Worm (Caenorhabditis elegans): ENCODE data around the gene pgp-8.

DNA sequence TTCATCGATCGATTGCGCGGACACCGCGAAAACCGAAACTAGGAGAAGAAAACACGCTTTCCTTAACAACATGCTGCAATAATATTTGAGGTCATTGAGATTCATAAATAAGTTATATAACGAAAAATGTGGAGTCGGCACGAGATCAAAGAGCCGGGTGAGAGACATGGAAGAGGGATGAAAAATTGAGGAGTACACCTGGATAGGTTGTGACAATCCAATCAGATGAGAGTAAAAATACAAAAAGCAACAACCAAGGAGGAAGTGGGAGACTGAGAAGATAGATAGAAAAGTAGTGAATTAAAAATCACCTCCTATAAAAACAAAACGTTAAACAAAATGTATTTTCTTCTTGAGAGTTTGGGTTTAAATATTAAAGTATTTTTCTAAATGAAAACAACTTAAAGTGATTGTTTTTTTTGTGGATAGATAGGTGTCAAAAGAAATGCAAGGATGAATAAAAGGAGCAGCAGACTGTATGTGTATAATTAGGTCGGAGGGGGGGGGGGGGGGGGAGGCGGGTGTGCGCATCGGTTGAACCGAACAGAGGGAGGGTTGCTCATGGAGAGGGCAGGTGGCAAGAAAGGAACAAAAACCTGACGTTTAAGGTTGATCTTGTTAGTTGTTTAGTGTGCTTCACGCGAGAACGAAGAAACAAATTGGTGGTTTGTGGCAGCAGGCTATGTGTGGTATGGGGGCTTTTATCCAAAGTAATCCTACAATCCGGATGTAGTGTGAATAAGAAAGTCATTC, 19.4 kb downstream of the pgp-8 start, which contains the start of gene C05A9.2:
- TF ChIP-seq elt-1 (tag; optimal IDR thresholded peaks at IDR 0.05; ENCODE audit: borderline replicate concordance, insufficient read depth), result no peak
- TF ChIP-seq ztf-11 (tag; optimal IDR thresholded peaks at IDR 0.05), result no peak
- no peak for TF ChIP-seq unc-62 (GFP tag; optimal IDR thresholded peaks at IDR 0.05)

Data from whole organism, mixed stage, embryonic.